Fruit fly (Drosophila melanogaster) whole organism, embryonic: Measurements from ENCODE around the gene CG1273.

Experiments
- ATbp ChIP-seq: fragments of 200-800 bp; sonication (Bioruptor generic); optimal IDR thresholded peaks from 2 replicates; lab custom pipeline; 2017; ENCODE audit warnings: missing biosample characterization, mild to moderate bottlenecking, missing genetic modification characterization, missing genetic modification reagents
- Ada2b ChIP-seq: fragments of 200-800 bp; sonication (Bioruptor generic); IDR thresholded peaks from 2 replicates; pipeline ENCODE4 v1.3.6; 2022; ENCODE audit warnings: missing biosample characterization, missing genetic modification characterization
- CG1024 ChIP-seq: fragments of 200-800 bp; sonication (Bioruptor generic); IDR thresholded peaks from 2 replicates; pipeline ENCODE4 v1.3.6; 2022; ENCODE audit warnings: missing biosample characterization, missing genetic modification characterization
- CG10654 ChIP-seq: fragments of 200-800 bp; sonication (Bioruptor generic); optimal IDR thresholded peaks from 2 replicates; lab custom pipeline; 2016; ENCODE audit warnings: missing biosample characterization, missing genetic modification characterization
- CG11695 ChIP-seq: fragments of 200-800 bp; sonication (Bioruptor generic); IDR thresholded peaks from 3 replicates; pipeline ENCODE4 v1.3.6; 2022; ENCODE audit warnings: missing biosample characterization, missing genetic modification characterization
- CG12071 ChIP-seq: fragments of 200-800 bp; sonication (Bioruptor generic); optimal IDR thresholded peaks from 3 replicates; lab custom pipeline; 2018; ENCODE audit warnings: missing biosample characterization, mild to moderate bottlenecking, missing genetic modification characterization
- CG12769 ChIP-seq: fragments of 200-800 bp; sonication (Bioruptor generic); optimal IDR thresholded peaks from 2 replicates; lab custom pipeline; 2019; ENCODE audit warnings: missing biosample characterization, mild to moderate bottlenecking, missing genetic modification characterization, moderate library complexity
- CG12942 ChIP-seq: fragments of 200-800 bp; sonication (Bioruptor generic); optimal IDR thresholded peaks from 3 replicates; lab custom pipeline; 2016; ENCODE audit warnings: missing biosample characterization, missing genetic modification characterization
- CG13123 ChIP-seq: fragments of 200-800 bp; sonication (Bioruptor generic); optimal IDR thresholded peaks from 2 replicates; lab custom pipeline; 2016; ENCODE audit warnings: missing biosample characterization, missing genetic modification characterization
- CG15696 ChIP-seq: fragments of 200-800 bp; sonication (Bioruptor generic); optimal IDR thresholded peaks from 2 replicates; lab custom pipeline; 2019; ENCODE audit warnings: missing biosample characterization, mild to moderate bottlenecking, missing genetic modification characterization, moderate library complexity
- CG17912 ChIP-seq: fragments of 200-800 bp; sonication (Bioruptor generic); optimal IDR thresholded peaks from 2 replicates; lab custom pipeline; 2018; ENCODE audit warnings: missing biosample characterization, mild to moderate bottlenecking, missing genetic modification characterization
- CG3163 ChIP-seq: fragments of 200-800 bp; sonication (Bioruptor generic); optimal IDR thresholded peaks from 3 replicates; lab custom pipeline; 2016; ENCODE audit warnings: missing biosample characterization, missing genetic modification characterization
- CG3838 ChIP-seq: fragments of 200-800 bp; sonication (Bioruptor generic); optimal IDR thresholded peaks from 3 replicates; lab custom pipeline; 2016; ENCODE audit warnings: missing biosample characterization, missing genetic modification characterization
- CG3847 ChIP-seq: fragments of 200-800 bp; sonication (Bioruptor generic); IDR thresholded peaks from 2 replicates; pipeline ENCODE4 v1.3.6; 2022; ENCODE audit warnings: missing biosample characterization, missing genetic modification characterization
- CG42726 ChIP-seq: fragments of 200-800 bp; sonication (Bioruptor generic); IDR thresholded peaks from 2 replicates; pipeline ENCODE4 v1.3.6; 2022; ENCODE audit warnings: missing biosample characterization, missing genetic modification characterization; ENCODE audit not compliant: partially characterized antibody
- CG4282 ChIP-seq: fragments of 200-800 bp; sonication (Bioruptor generic); optimal IDR thresholded peaks from 2 replicates; lab custom pipeline; 2016; ENCODE audit warnings: missing biosample characterization, missing genetic modification characterization
- CG6175 ChIP-seq: fragments of 200-800 bp; sonication (Bioruptor generic); IDR thresholded peaks from 3 replicates; pipeline ENCODE4 v1.3.6; 2022; ENCODE audit warnings: missing biosample characterization, missing genetic modification characterization
- CG6791 ChIP-seq: fragments of 200-800 bp; sonication (Bioruptor generic); IDR thresholded peaks from 3 replicates; pipeline ENCODE4 v1.3.6; 2022; ENCODE audit warnings: missing biosample characterization, missing genetic modification characterization; ENCODE audit not compliant: partially characterized antibody
- CG6813 ChIP-seq: fragments of 200-800 bp; sonication (Bioruptor generic); optimal IDR thresholded peaks from 2 replicates; lab custom pipeline; 2017; ENCODE audit warnings: missing biosample characterization, missing genetic modification characterization, mild to moderate bottlenecking, moderate library complexity, missing genetic modification reagents
- CG7745 ChIP-seq: fragments of 200-800 bp; sonication (Bioruptor generic); optimal IDR thresholded peaks from 2 replicates; lab custom pipeline; 2018; ENCODE audit warnings: missing biosample characterization, mild to moderate bottlenecking, missing genetic modification characterization, moderate library complexity
- CG7786 ChIP-seq: fragments of 200-800 bp; sonication (Bioruptor generic); optimal IDR thresholded peaks from 2 replicates; lab custom pipeline; 2016; ENCODE audit warnings: missing biosample characterization, missing genetic modification characterization
- CHES-1-like ChIP-seq: fragments of 200-800 bp; sonication (Bioruptor generic); optimal IDR thresholded peaks from 2 replicates; lab custom pipeline; 2016; ENCODE audit warnings: missing biosample characterization, missing genetic modification characterization
- Camta ChIP-seq: fragments of 200-800 bp; sonication (Bioruptor generic); optimal IDR thresholded peaks from 2 replicates; lab custom pipeline; 2016; ENCODE audit warnings: missing biosample characterization, missing genetic modification characterization
- CkIIα-i1 ChIP-seq: fragments of 200-800 bp; sonication (Bioruptor generic); IDR thresholded peaks from 2 replicates; pipeline ENCODE4 v1.3.6; 2022; ENCODE audit warnings: missing biosample characterization, missing genetic modification characterization
- Fer1 ChIP-seq: fragments of 200-800 bp; sonication (Bioruptor generic); optimal IDR thresholded peaks from 2 replicates; lab custom pipeline; 2017; ENCODE audit warnings: missing biosample characterization, mild to moderate bottlenecking, missing genetic modification characterization
- Neu2 ChIP-seq: fragments of 200-800 bp; sonication (Bioruptor generic); optimal IDR thresholded peaks from 3 replicates; lab custom pipeline; 2016; ENCODE audit warnings: missing biosample characterization, missing genetic modification characterization, borderline replicate concordance
- Vsx1 ChIP-seq: fragments of 200-800 bp; sonication (Bioruptor generic); optimal IDR thresholded peaks from 2 replicates; lab custom pipeline; 2017; ENCODE audit warnings: missing biosample characterization, mild to moderate bottlenecking, missing genetic modification characterization, missing genetic modification reagents
- abd-A ChIP-seq: fragments of 200-800 bp; sonication (Bioruptor generic); optimal IDR thresholded peaks from 3 replicates; lab custom pipeline; 2019; ENCODE audit warnings: missing biosample characterization, mild to moderate bottlenecking, missing genetic modification characterization, moderate library complexity
- amos ChIP-seq: fragments of 200-800 bp; sonication (Bioruptor generic); IDR thresholded peaks from 2 replicates; pipeline ENCODE4 v1.3.6; 2022; ENCODE audit warnings: missing biosample characterization, missing genetic modification characterization; ENCODE audit not compliant: partially characterized antibody
- aop ChIP-seq: fragments of 200-800 bp; sonication (Bioruptor generic); IDR thresholded peaks from 2 replicates; pipeline ENCODE4 v1.3.6; 2022; ENCODE audit warnings: missing biosample characterization, missing genetic modification characterization
- bcd ChIP-seq: fragments of 200-800 bp; sonication (Bioruptor generic); optimal IDR thresholded peaks from 2 replicates; lab custom pipeline; 2017; ENCODE audit warnings: missing biosample characterization, mild to moderate bottlenecking, missing genetic modification characterization
- crc ChIP-seq: fragments of 200-800 bp; sonication (Bioruptor generic); optimal IDR thresholded peaks from 2 replicates; lab custom pipeline; 2016; ENCODE audit warnings: missing biosample characterization, missing genetic modification characterization
- disco-r ChIP-seq: fragments of 200-800 bp; sonication (Bioruptor generic); optimal IDR thresholded peaks from 2 replicates; lab custom pipeline; 2016; ENCODE audit warnings: missing biosample characterization, missing genetic modification characterization
- dmrt11E ChIP-seq: fragments of 200-800 bp; sonication (Bioruptor generic); optimal IDR thresholded peaks from 3 replicates; lab custom pipeline; 2018; ENCODE audit warnings: missing biosample characterization, mild to moderate bottlenecking, missing genetic modification characterization, moderate library complexity
- ftz-f1 ChIP-seq: fragments of 200-800 bp; sonication (Bioruptor generic); optimal IDR thresholded peaks from 2 replicates; lab custom pipeline; 2016; ENCODE audit warnings: missing biosample characterization, missing genetic modification characterization
- gce ChIP-seq: fragments of 200-800 bp; sonication (Bioruptor generic); IDR thresholded peaks from 3 replicates; pipeline ENCODE4 v1.3.6; 2022; ENCODE audit warnings: missing biosample characterization, missing genetic modification characterization
- gcm ChIP-seq: fragments of 200-800 bp; sonication (Bioruptor generic); optimal IDR thresholded peaks from 2 replicates; lab custom pipeline; 2019; ENCODE audit warnings: missing biosample characterization, mild to moderate bottlenecking, missing genetic modification characterization, moderate library complexity
- hth ChIP-seq: fragments of >200 bp; optimal IDR thresholded peaks from 2 replicates; lab custom pipeline; 2017; ENCODE audit warnings: inconsistent platforms
- kah ChIP-seq: fragments of 200-800 bp; sonication (Bioruptor generic); optimal IDR thresholded peaks from 2 replicates; lab custom pipeline; 2018; ENCODE audit warnings: missing biosample characterization, mild to moderate bottlenecking, missing genetic modification characterization
- luna ChIP-seq: fragments of 200-800 bp; sonication (Bioruptor generic); optimal IDR thresholded peaks from 2 replicates; lab custom pipeline; 2016; ENCODE audit warnings: missing biosample characterization, missing genetic modification characterization
- oc ChIP-seq: fragments of 200-800 bp; sonication (Bioruptor generic); optimal IDR thresholded peaks from 2 replicates; lab custom pipeline; 2018; ENCODE audit warnings: missing biosample characterization, mild to moderate bottlenecking, missing genetic modification characterization, moderate library complexity
- onecut ChIP-seq: fragments of 200-800 bp; sonication (Bioruptor generic); IDR thresholded peaks from 2 replicates; pipeline ENCODE4 v1.3.6; 2022; ENCODE audit warnings: missing biosample characterization, missing genetic modification characterization
- pb ChIP-seq: fragments of 200-800 bp; sonication (Bioruptor generic); optimal IDR thresholded peaks from 3 replicates; lab custom pipeline; 2016; ENCODE audit warnings: missing biosample characterization, missing genetic modification characterization
- pnt ChIP-seq: fragments of 200-800 bp; sonication (Bioruptor generic); optimal IDR thresholded peaks from 3 replicates; lab custom pipeline; 2016; ENCODE audit warnings: missing biosample characterization, missing genetic modification characterization
- ro ChIP-seq: fragments of 200-800 bp; sonication (Bioruptor generic); IDR thresholded peaks from 2 replicates; pipeline ENCODE4 v1.3.6; 2022; ENCODE audit warnings: missing biosample characterization, missing genetic modification characterization
- run ChIP-seq: fragments of 200-800 bp; sonication (Bioruptor generic); optimal IDR thresholded peaks from 3 replicates; lab custom pipeline; 2018; ENCODE audit warnings: missing biosample characterization, mild to moderate bottlenecking, missing genetic modification characterization
- tna ChIP-seq: fragments of 200-800 bp; sonication (Bioruptor generic); IDR thresholded peaks from 2 replicates; pipeline ENCODE4 v1.3.6; 2022; ENCODE audit warnings: missing biosample characterization, missing genetic modification characterization; ENCODE audit not compliant: partially characterized antibody
- ttk ChIP-seq: fragments of 200-800 bp; sonication (Bioruptor generic); IDR thresholded peaks from 2 replicates; pipeline ENCODE4 v2.1.2; 2022; ENCODE audit warnings: missing biosample characterization, missing genetic modification characterization
- tx ChIP-seq: fragments of 200-800 bp; sonication (Bioruptor generic); optimal IDR thresholded peaks from 2 replicates; lab custom pipeline; 2016; ENCODE audit warnings: missing biosample characterization, missing genetic modification characterization
- vfl ChIP-seq: fragments of 200-800 bp; sonication (Bioruptor generic); optimal IDR thresholded peaks from 2 replicates; lab custom pipeline; 2016; ENCODE audit warnings: missing biosample characterization, missing genetic modification characterization
- z ChIP-seq: fragments of 200-800 bp; sonication (Bioruptor generic); IDR thresholded peaks from 3 replicates; pipeline ENCODE4 v1.3.6; 2022; ENCODE audit warnings: missing biosample characterization, missing genetic modification characterization

Gene CG1273

DNA sequence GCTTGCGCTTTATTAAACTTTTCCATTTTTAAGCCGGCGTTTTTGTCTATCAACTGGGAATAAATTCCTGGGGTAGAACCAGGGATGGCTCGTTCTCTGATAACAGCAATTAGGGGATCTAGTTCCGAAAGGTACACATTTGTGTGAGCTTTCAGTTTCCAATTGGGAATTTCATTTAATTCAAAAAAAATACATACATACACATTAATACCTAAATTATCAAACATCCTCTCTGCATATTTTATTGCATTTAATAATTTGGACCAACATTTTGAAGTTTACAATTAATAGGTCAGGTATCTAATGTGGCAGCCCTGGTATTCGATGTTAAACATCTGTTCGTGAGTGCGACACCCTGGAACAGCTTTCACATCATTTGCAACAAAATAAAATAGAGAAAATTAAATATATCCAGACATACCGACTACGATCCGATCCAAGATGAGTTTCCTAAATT lies 4.4 kb upstream of the CG1273 start, which contains the start of the genes CG15011 and CG1309 (continued):
- TF ChIP-seq CG6813 (GFP tag; lab: Kevin White, UChicago) = no peak
- no peak for TF ChIP-seq ro (GFP tag; lab: Robert Waterston, UW)
- TF ChIP-seq CG1024 (GFP tag; lab: Robert Waterston, UW) = no peak
- peak; percentile 67 for TF ChIP-seq pnt (GFP tag; lab: Kevin White, UChicago)
- no peak for TF ChIP-seq CG7745 (tag; lab: Kevin White, UChicago)
- TF ChIP-seq CG6175 (GFP tag; lab: Robert Waterston, UW) = no peak
- peak; percentile 73 for TF ChIP-seq CG11695
- TF ChIP-seq amos (GFP tag; lab: Robert Waterston, UW) = peak; percentile 11; the same call in 1 of the 2 replicates
- TF ChIP-seq CG15696 (tag; lab: Kevin White, UChicago) = peak; percentile 85
- peak; percentile 63 for TF ChIP-seq CG3163 (GFP tag; lab: Kevin White, UChicago)
- TF ChIP-seq CkIIα-i1 = no peak
- TF ChIP-seq vfl (GFP tag; lab: Kevin White, UChicago) = peak; percentile 75
- no peak for TF ChIP-seq hth (lab: Kevin White, UChicago)
- peak; percentile 94 for TF ChIP-seq CG12769 (tag; lab: Kevin White, UChicago)
- peak; percentile 39 for TF ChIP-seq run (tag; lab: Kevin White, UChicago)
- peak; percentile 14 for TF ChIP-seq kah (GFP tag; lab: Kevin White, UChicago)
- no peak for TF ChIP-seq aop (GFP tag; lab: Robert Waterston, UW)
- TF ChIP-seq oc (tag; lab: Kevin White, UChicago) = peak; percentile 66
- peak; percentile 82 for TF ChIP-seq CG7786
- peak; percentile 77 for TF ChIP-seq gcm (GFP tag; lab: Kevin White, UChicago)
- TF ChIP-seq abd-A (tag; lab: Kevin White, UChicago) = peak; percentile 85
- peak; percentile 64 for TF ChIP-seq CG3838 (GFP tag; lab: Kevin White, UChicago)
- no peak for TF ChIP-seq gce (GFP tag; lab: Robert Waterston, UW)
- TF ChIP-seq CG12071 = no peak
- TF ChIP-seq bcd (GFP tag; lab: Kevin White, UChicago) = peak; percentile 80
- peak; percentile 59; the same call in 1 of the 2 replicates for TF ChIP-seq onecut (GFP tag; lab: Robert Waterston, UW)
- TF ChIP-seq ATbp = peak; percentile 41
- peak; percentile 77 for TF ChIP-seq CG3847 (GFP tag; lab: Robert Waterston, UW)
- TF ChIP-seq CG13123 = peak; percentile 82
- TF ChIP-seq CG42726 (GFP tag; lab: Robert Waterston, UW) = no peak
- peak; percentile 82 for TF ChIP-seq pb (GFP tag; lab: Kevin White, UChicago)
- TF ChIP-seq dmrt11E (tag; lab: Kevin White, UChicago) = peak; percentile 85
- peak; percentile 60 for TF ChIP-seq CG12942 (GFP tag; lab: Kevin White, UChicago)
- TF ChIP-seq Ada2b (GFP tag; lab: Robert Waterston, UW) = peak; percentile 76
- no peak for TF ChIP-seq CG4282 (GFP tag; lab: Kevin White, UChicago)
- no peak for TF ChIP-seq tna (GFP tag; lab: Robert Waterston, UW)
- no peak for TF ChIP-seq z (GFP tag; lab: Robert Waterston, UW)
- peak; percentile 54 for TF ChIP-seq Vsx1 (GFP tag; lab: Kevin White, UChicago)
- peak; percentile 80 for TF ChIP-seq CG10654 (GFP tag; lab: Kevin White, UChicago)
- TF ChIP-seq Neu2 (GFP tag; lab: Kevin White, UChicago) = peak; percentile 48
- TF ChIP-seq CG6791 (GFP tag; lab: Robert Waterston, UW) = no peak
- TF ChIP-seq tx = peak; percentile 82
- TF ChIP-seq disco-r (GFP tag; lab: Kevin White, UChicago) = peak; percentile 71
- TF ChIP-seq crc (GFP tag; lab: Kevin White, UChicago) = peak; percentile 63
- TF ChIP-seq CG17912 = peak; percentile 28
- TF ChIP-seq Fer1 (GFP tag; lab: Kevin White, UChicago) = peak; percentile 85
- TF ChIP-seq ftz-f1 (GFP tag; lab: Kevin White, UChicago) = no peak
- TF ChIP-seq luna = peak; percentile 86
- TF ChIP-seq ttk (GFP tag; lab: Robert Waterston, UW) = peak; percentile 79
- TF ChIP-seq CHES-1-like = peak; percentile 88
- peak; percentile 84 for TF ChIP-seq Camta
